Worm (Caenorhabditis elegans) whole organism, midembryonic: ENCODE data around the gene ZK105.12.

ENCODE experiments used
- T22C8.4 ChIP-seq: fragments of 200-800 bp; sonication (Bioruptor generic); IDR thresholded peaks from 2 replicates; pipeline ENCODE4 v1.3.6; 2022; ENCODE audit warnings: missing genetic modification characterization, missing compliant biosample characterization
- klf-2 ChIP-seq: fragments of 200-800 bp; sonication (Bioruptor generic); conservative IDR thresholded peaks from 2 replicates; pipeline ENCODE4 v1.3.6; 2022; ENCODE audit warnings: missing genetic modification reagents, missing genetic modification characterization, missing compliant biosample characterization

DNA sequence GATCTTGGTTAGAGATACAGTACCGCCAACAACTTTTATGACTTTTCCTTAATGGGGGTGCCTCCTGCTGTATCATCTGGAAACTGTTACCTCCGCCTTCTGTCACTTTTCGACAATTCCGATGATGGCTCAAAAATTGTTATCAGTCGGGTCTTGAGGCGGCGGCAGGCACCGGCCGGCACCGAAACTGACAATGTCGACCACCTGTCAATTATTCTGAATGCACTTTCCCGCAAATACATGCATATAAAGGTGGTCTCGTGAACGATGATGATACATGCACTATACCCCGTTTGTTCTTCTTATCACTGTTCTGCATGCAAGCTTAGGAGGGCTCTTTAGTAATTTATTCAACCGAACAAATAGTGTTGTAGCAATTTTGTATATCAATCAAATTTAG, 28.1 kb upstream of the ZK105.12 start:
- TF ChIP-seq T22C8.4: no peak
- TF ChIP-seq klf-2: no peak
